Fruit fly (Drosophila melanogaster): Measurements from ENCODE around the gene alpha-Man-Ib.

The alpha-Man-Ib gene

dm6 chr3R:29122817-29123611 is 10.4 kb upstream of the alpha-Man-Ib start, which contains the start of the genes yem and Ctl2 (continued):
- TF ChIP-seq tio (GFP tag; optimal IDR thresholded peaks at IDR 0.05) = no peak
- peak; percentile 30; the same call in 1 of the 2 replicates for TF ChIP-seq Oaz (GFP tag; IDR thresholded peaks at IDR 0.05)
- TF ChIP-seq CG14667 (GFP tag; IDR thresholded peaks at IDR 0.05) = peak; percentile 62
- TF ChIP-seq Ssrp (tag; optimal IDR thresholded peaks at IDR 0.05) = peak; percentile 65
- TF ChIP-seq gcm (GFP tag; optimal IDR thresholded peaks at IDR 0.05) = no peak
- TF ChIP-seq CG1529 (GFP tag; optimal IDR thresholded peaks at IDR 0.05) = peak; percentile 37
- TF ChIP-seq lola (GFP tag; optimal IDR thresholded peaks at IDR 0.05) = peak in 1 of 3 experiments; percentile 69
- TF ChIP-seq run (tag; optimal IDR thresholded peaks at IDR 0.05) = no peak
- peak; percentile 18; the same call in 1 of the 3 replicates for TF ChIP-seq sr (GFP tag; IDR thresholded peaks at IDR 0.05)
- TF ChIP-seq fu2 (GFP tag; optimal IDR thresholded peaks at IDR 0.05) = peak; percentile 86
- peak; percentile 2 for TF ChIP-seq CG6683 (GFP tag; optimal IDR thresholded peaks at IDR 0.05)
- TF ChIP-seq CG8359 (GFP tag; optimal IDR thresholded peaks at IDR 0.05; ENCODE audit: borderline replicate concordance) = no peak
- no peak for TF ChIP-seq br (optimal IDR thresholded peaks at IDR 0.05)

dm6 chr3R:29116167-29116725 is 3.6 kb upstream of the alpha-Man-Ib start, which contains the start of gene Atg14:
Gene Atg14 (plus strand): TSS chr3R:29116391.
- TF ChIP-seq CG7357 (GFP tag; IDR thresholded peaks at IDR 0.05) (no peak), Ssrp (tag; optimal IDR thresholded peaks at IDR 0.05) (no peak), nerfin-2 (GFP tag; IDR thresholded peaks at IDR 0.05; ENCODE audit: partially characterized antibody) (peak; percentile 98), CG10565 (GFP tag; optimal IDR thresholded peaks at IDR 0.05) (no peak), CHES-1-like (GFP tag; optimal IDR thresholded peaks at IDR 0.05) (peak; percentile 4), HmgZ (tag; optimal IDR thresholded peaks at IDR 0.05) (peak; percentile 69), Dip2 (GFP tag; IDR thresholded peaks at IDR 0.05) (no peak), grn (GFP tag; optimal IDR thresholded peaks at IDR 0.05) (no peak), zen2 (GFP tag; IDR thresholded peaks at IDR 0.05; ENCODE audit: partially characterized antibody) (peak; percentile 92), CG15601 (tag; optimal IDR thresholded peaks at IDR 0.05) (no peak), cato (GFP tag; optimal IDR thresholded peaks at IDR 0.05; ENCODE audit: borderline replicate concordance) (no peak), Ets97D (GFP tag; optimal IDR thresholded peaks at IDR 0.05) (no peak), CG1602 (GFP tag; optimal IDR thresholded peaks at IDR 0.05) (no peak), CG15269 (tag; optimal IDR thresholded peaks at IDR 0.05) (no peak), CG17385 (GFP tag; optimal IDR thresholded peaks at IDR 0.05) (no peak), CG8281 (tag; optimal IDR thresholded peaks at IDR 0.05) (no peak), Stat92E (GFP tag; optimal IDR thresholded peaks at IDR 0.05) (peak in 1 of 3 experiments; percentile 11), slp2 (GFP tag; optimal IDR thresholded peaks at IDR 0.05) (no peak), dmrt99B (tag; optimal IDR thresholded peaks at IDR 0.05) (no peak), Six4 (GFP tag; optimal IDR thresholded peaks at IDR 0.05) (no peak), sqz (GFP tag; optimal IDR thresholded peaks at IDR 0.05) (no peak), CG12391 (tag; optimal IDR thresholded peaks at IDR 0.05) (peak; percentile 8), Sox100B (GFP tag; optimal IDR thresholded peaks at IDR 0.05) (no peak), CG5180 (GFP tag; optimal IDR thresholded peaks at IDR 0.05) (no peak), CG30403 (GFP tag; optimal IDR thresholded peaks at IDR 0.05) (no peak), CG3847 (GFP tag; IDR thresholded peaks at IDR 0.05) (peak; percentile 30; the same call in 1 of the 2 replicates), CG2712 (tag; optimal IDR thresholded peaks at IDR 0.05) (peak; percentile 44), tin (GFP tag; optimal IDR thresholded peaks at IDR 0.05) (no peak), ttk (GFP tag; IDR thresholded peaks at IDR 0.05) (no peak), chinmo (GFP tag; IDR thresholded peaks at IDR 0.05; ENCODE audit: partially characterized antibody) (peak; percentile 90), Neu2 (GFP tag; optimal IDR thresholded peaks at IDR 0.05; ENCODE audit: borderline replicate concordance) (no peak), sug (tag; optimal IDR thresholded peaks at IDR 0.05) (peak; percentile 28), abd-A (tag; optimal IDR thresholded peaks at IDR 0.05) (no peak), wek (GFP tag; optimal IDR thresholded peaks at IDR 0.05) (no peak), CG12155 (GFP tag; optimal IDR thresholded peaks at IDR 0.05) (peak; percentile 18)
